Worm (Caenorhabditis elegans): ENCODE measurements around the gene H10D18.5.

- TF ChIP-seq dao-5 (tag; optimal IDR thresholded peaks at IDR 0.05) (no peak), him-1 (tag; optimal IDR thresholded peaks at IDR 0.05) (no peak)
Measured at ce11 chrV:3771437-3772256, 59.9 kb downstream of the H10D18.5 start, which contains the start of the genes R08E5.1 and rips-1.

Measured in whole organism, L4/young adult.